Fruit fly (Drosophila melanogaster) whole organism, prepupa: Measurements from ENCODE around the gene GV1.

ENCODE experiments used
- Blimp-1 ChIP-seq: fragments of 200-800 bp; sonication (Bioruptor generic); optimal IDR thresholded peaks from 3 replicates; lab custom pipeline; 2017; ENCODE audit warnings: missing biosample characterization, missing genetic modification characterization, mild to moderate bottlenecking, moderate library complexity, missing genetic modification reagents
- CG10631 ChIP-seq: fragments of 200-800 bp; sonication (Bioruptor generic); optimal IDR thresholded peaks from 2 replicates; lab custom pipeline; 2016; ENCODE audit warnings: missing biosample characterization, missing genetic modification characterization
- CG1621 ChIP-seq: fragments of 200-800 bp; sonication (Bioruptor generic); optimal IDR thresholded peaks from 3 replicates; lab custom pipeline; 2018; ENCODE audit warnings: missing biosample characterization, mild to moderate bottlenecking, missing genetic modification characterization
- CG16779 ChIP-seq: fragments of 200-800 bp; sonication (Bioruptor generic); optimal IDR thresholded peaks from 3 replicates; lab custom pipeline; 2017; ENCODE audit warnings: missing biosample characterization, mild to moderate bottlenecking, missing genetic modification characterization
- CG3032 ChIP-seq: fragments of 200-800 bp; optimal IDR thresholded peaks from 2 replicates; lab custom pipeline; 2019; ENCODE audit warnings: missing biosample characterization, mild to moderate bottlenecking, missing genetic modification characterization, moderate library complexity
- CG4318 ChIP-seq: fragments of 200-800 bp; sonication (Bioruptor generic); optimal IDR thresholded peaks from 3 replicates; lab custom pipeline; 2017; ENCODE audit warnings: missing biosample characterization, mild to moderate bottlenecking, missing genetic modification characterization
- CG6276 ChIP-seq: fragments of 200-800 bp; sonication (Bioruptor generic); optimal IDR thresholded peaks from 2 replicates; lab custom pipeline; 2017; ENCODE audit warnings: missing biosample characterization, mild to moderate bottlenecking, missing genetic modification characterization
- CG6808 ChIP-seq: fragments of 200-800 bp; sonication (Bioruptor generic); optimal IDR thresholded peaks from 3 replicates; lab custom pipeline; 2017; ENCODE audit warnings: missing biosample characterization, missing genetic modification characterization, mild to moderate bottlenecking, moderate library complexity, missing genetic modification reagents
- CG6854 ChIP-seq: fragments of 200-800 bp; sonication (Bioruptor generic); optimal IDR thresholded peaks from 2 replicates; lab custom pipeline; 2017; ENCODE audit warnings: missing biosample characterization, mild to moderate bottlenecking, missing genetic modification characterization
- CG7368 ChIP-seq: fragments of 200-800 bp; sonication (Bioruptor generic); optimal IDR thresholded peaks from 3 replicates; lab custom pipeline; 2016; ENCODE audit warnings: missing biosample characterization, missing genetic modification characterization
- CG8119 ChIP-seq: fragments of 200-800 bp; sonication (Bioruptor generic); IDR thresholded peaks from 3 replicates; pipeline ENCODE4 v1.3.6; 2022; ENCODE audit warnings: missing biosample characterization, missing genetic modification characterization
- CG8319 ChIP-seq: fragments of 200-800 bp; sonication (Bioruptor generic); optimal IDR thresholded peaks from 3 replicates; lab custom pipeline; 2016; ENCODE audit warnings: missing biosample characterization, missing genetic modification characterization
- CG8632 ChIP-seq: fragments of 200-800 bp; sonication (Bioruptor generic); optimal IDR thresholded peaks from 3 replicates; lab custom pipeline; 2016; ENCODE audit warnings: missing biosample characterization, missing genetic modification characterization
- CG9139 ChIP-seq: fragments of 200-800 bp; sonication (Bioruptor generic); optimal IDR thresholded peaks from 3 replicates; lab custom pipeline; 2017; ENCODE audit warnings: missing biosample characterization, mild to moderate bottlenecking, missing genetic modification characterization
- Eip75B ChIP-seq: fragments of 200-800 bp; sonication (Bioruptor generic); optimal IDR thresholded peaks from 3 replicates; lab custom pipeline; 2016; ENCODE audit warnings: missing biosample characterization, missing genetic modification characterization
- Eip78C ChIP-seq: fragments of 200-800 bp; sonication (Bioruptor generic); peaks from one replicate; lab custom pipeline; 2016; ENCODE audit warnings: missing biosample characterization, missing genetic modification characterization
- Eip93F ChIP-seq: fragments of 200-800 bp; sonication (Bioruptor generic); optimal IDR thresholded peaks from 2 replicates; lab custom pipeline; 2016; ENCODE audit warnings: missing biosample characterization, mild to moderate bottlenecking, missing genetic modification characterization
- Ets21C ChIP-seq: fragments of 200-800 bp; sonication (Bioruptor generic); optimal IDR thresholded peaks from 3 replicates; lab custom pipeline; 2016; ENCODE audit warnings: missing biosample characterization, missing genetic modification characterization
- Ets96B ChIP-seq: fragments of 200-800 bp; optimal IDR thresholded peaks from 2 replicates; lab custom pipeline; 2019; ENCODE audit warnings: missing biosample characterization, mild to moderate bottlenecking, missing genetic modification characterization, moderate library complexity
- Gug ChIP-seq: fragments of 200-800 bp; sonication (Bioruptor generic); IDR thresholded peaks from 2 replicates; pipeline ENCODE4 v1.3.6; 2022; ENCODE audit warnings: missing biosample characterization, missing genetic modification characterization
- Hr38 ChIP-seq: sonication (Bioruptor generic); optimal IDR thresholded peaks from 2 replicates; lab custom pipeline; 2016; ENCODE audit warnings: missing biosample characterization, missing genetic modification characterization
- Lpt ChIP-seq: fragments of 200-800 bp; sonication (Bioruptor generic); optimal IDR thresholded peaks from 3 replicates; lab custom pipeline; 2016; ENCODE audit warnings: missing biosample characterization, missing genetic modification characterization
- Met ChIP-seq: fragments of 200-800 bp; sonication (Bioruptor generic); optimal IDR thresholded peaks from 3 replicates; lab custom pipeline; 2016; ENCODE audit warnings: missing biosample characterization, missing genetic modification characterization
- OdsH ChIP-seq: fragments of 200-800 bp; sonication (Bioruptor generic); optimal IDR thresholded peaks from 3 replicates; lab custom pipeline; 2016; ENCODE audit warnings: missing biosample characterization, missing genetic modification characterization
- Sox14 ChIP-seq: fragments of 200-800 bp; sonication (Bioruptor generic); optimal IDR thresholded peaks from 3 replicates; lab custom pipeline; 2016; ENCODE audit warnings: missing biosample characterization, missing genetic modification characterization
- Sox15 ChIP-seq: fragments of 200-800 bp; sonication (Bioruptor generic); optimal IDR thresholded peaks from 3 replicates; lab custom pipeline; 2016; ENCODE audit warnings: missing biosample characterization, missing genetic modification characterization
- achi ChIP-seq: fragments of 200-800 bp; sonication (Bioruptor generic); optimal IDR thresholded peaks from 3 replicates; lab custom pipeline; 2016; ENCODE audit warnings: missing biosample characterization, missing genetic modification characterization
- cyc ChIP-seq: fragments of 200-800 bp; sonication (Bioruptor generic); optimal IDR thresholded peaks from 3 replicates; lab custom pipeline; 2016; ENCODE audit warnings: missing biosample characterization, missing genetic modification characterization
- dac ChIP-seq: fragments of 200-800 bp; sonication (Bioruptor generic); optimal IDR thresholded peaks from 2 replicates; lab custom pipeline; 2017; ENCODE audit warnings: missing biosample characterization, mild to moderate bottlenecking, missing genetic modification characterization
- dsx ChIP-seq: fragments of 200-800 bp; optimal IDR thresholded peaks from 3 replicates; lab custom pipeline; 2019; ENCODE audit warnings: missing biosample characterization, mild to moderate bottlenecking, missing genetic modification characterization, moderate library complexity; ENCODE audit not compliant: poor library complexity, severe bottlenecking
- eg ChIP-seq: fragments of 200-800 bp; sonication (Bioruptor generic); IDR thresholded peaks from 3 replicates; pipeline ENCODE4 v1.3.6; 2022; ENCODE audit warnings: missing biosample characterization, missing genetic modification characterization
- esn ChIP-seq: fragments of 200-800 bp; sonication (Bioruptor generic); optimal IDR thresholded peaks from 2 replicates; lab custom pipeline; 2016; ENCODE audit warnings: missing biosample characterization, mild to moderate bottlenecking, missing genetic modification characterization, moderate library complexity
- fd85E ChIP-seq: fragments of 200-800 bp; sonication (Bioruptor generic); optimal IDR thresholded peaks from 3 replicates; lab custom pipeline; 2016; ENCODE audit warnings: missing biosample characterization, missing genetic modification characterization
- fkh ChIP-seq: fragments of 200-800 bp; sonication (Bioruptor generic); optimal IDR thresholded peaks from 3 replicates; lab custom pipeline; 2017; ENCODE audit warnings: missing biosample characterization, mild to moderate bottlenecking, missing genetic modification characterization, moderate library complexity
- lz ChIP-seq: fragments of 200-800 bp; sonication (Bioruptor generic); optimal IDR thresholded peaks from 3 replicates; lab custom pipeline; 2016; ENCODE audit warnings: missing biosample characterization, missing genetic modification characterization
- net ChIP-seq: fragments of 200-800 bp; sonication (Bioruptor generic); optimal IDR thresholded peaks from 3 replicates; lab custom pipeline; 2016; ENCODE audit warnings: missing biosample characterization, missing genetic modification characterization
- pdm3 ChIP-seq: fragments of 200-800 bp; sonication (Bioruptor generic); optimal IDR thresholded peaks from 3 replicates; lab custom pipeline; 2016; ENCODE audit warnings: missing biosample characterization, missing genetic modification characterization
- salr ChIP-seq, 2 experiments: fragments of 200-800 bp; sonication (Bioruptor generic); optimal IDR thresholded peaks; 3 replicates each; lab custom pipeline; 2016 to 2018; ENCODE audit warnings: missing biosample characterization in 2 of 2, missing genetic modification characterization in 2 of 2, mild to moderate bottlenecking in 1 of 2
- spab ChIP-seq: fragments of 200-800 bp; sonication (Bioruptor generic); optimal IDR thresholded peaks from 2 replicates; lab custom pipeline; 2017; ENCODE audit warnings: missing biosample characterization, mild to moderate bottlenecking, missing genetic modification characterization, missing genetic modification reagents
- svp ChIP-seq: fragments of 200-800 bp; sonication (Bioruptor generic); peaks from one replicate; lab custom pipeline; 2016; ENCODE audit warnings: missing biosample characterization, missing genetic modification characterization
- topi ChIP-seq: fragments of 200-800 bp; sonication (Bioruptor generic); optimal IDR thresholded peaks from 3 replicates; lab custom pipeline; 2016; ENCODE audit warnings: missing biosample characterization, missing genetic modification characterization
- vri ChIP-seq: fragments of 200-800 bp; sonication (Bioruptor generic); optimal IDR thresholded peaks from 3 replicates; lab custom pipeline; 2016; ENCODE audit warnings: missing biosample characterization, mild to moderate bottlenecking, missing genetic modification characterization

Gene GV1

dm6 chr3L:1794164-1794942 lies 16.0 kb upstream of the GV1 start (continued):
- TF ChIP-seq lz (GFP tag; lab: Kevin White, UChicago), result no peak
- 0 out of 3 replicates have a peak, but pooled peaks have one; percentile 23 for TF ChIP-seq eg (GFP tag; lab: Robert Waterston, UW)
- peak; percentile 33; the same call in 2 of the 3 replicates for TF ChIP-seq CG8119 (GFP tag; lab: Robert Waterston, UW)
- TF ChIP-seq CG8319 (GFP tag; lab: Kevin White, UChicago), result no peak
- peak; percentile 63 for TF ChIP-seq fkh (GFP tag; lab: Kevin White, UChicago)
- TF ChIP-seq OdsH (GFP tag; lab: Kevin White, UChicago), result no peak
- no peak for TF ChIP-seq fd85E (GFP tag; lab: Kevin White, UChicago)
- TF ChIP-seq svp (GFP tag; lab: Kevin White, UChicago), result peak; percentile 85
- no peak for TF ChIP-seq Met
- TF ChIP-seq Gug (GFP tag; lab: Robert Waterston, UW), result no peak
- TF ChIP-seq dac (GFP tag; lab: Kevin White, UChicago), result no peak
- no peak for TF ChIP-seq cyc
- TF ChIP-seq Lpt, result no peak
- no peak for TF ChIP-seq net
- no peak for TF ChIP-seq CG6808 (GFP tag; lab: Kevin White, UChicago)
- no peak for TF ChIP-seq CG4318 (GFP tag; lab: Kevin White, UChicago)
- no peak for TF ChIP-seq CG6276 (GFP tag; lab: Kevin White, UChicago)
- TF ChIP-seq CG6854 (GFP tag; lab: Kevin White, UChicago), result peak; percentile 15
- no peak for TF ChIP-seq Ets96B
- no peak for TF ChIP-seq CG1621 (tag; lab: Kevin White, UChicago)
- no peak for TF ChIP-seq Ets21C (GFP tag; lab: Kevin White, UChicago)
- no peak for TF ChIP-seq CG3032 (tag; lab: Kevin White, UChicago)
- TF ChIP-seq pdm3 (GFP tag; lab: Kevin White, UChicago), result no peak
- no peak for TF ChIP-seq spab (GFP tag; lab: Kevin White, UChicago)
- no peak for TF ChIP-seq CG7368 (GFP tag; lab: Kevin White, UChicago)
- TF ChIP-seq salr (GFP tag; optimal IDR thresholded peaks at IDR 0.05; lab: Kevin White, UChicago), result no peak
- peak; percentile 50 for TF ChIP-seq Blimp-1 (GFP tag; lab: Kevin White, UChicago)
- no peak for TF ChIP-seq CG8632 (GFP tag; lab: Kevin White, UChicago)
- TF ChIP-seq topi, result no peak
- TF ChIP-seq Eip78C (GFP tag; lab: Kevin White, UChicago), result no peak
- no peak for TF ChIP-seq Sox15
- no peak for TF ChIP-seq CG10631
- TF ChIP-seq Hr38 (GFP tag; lab: Kevin White, UChicago), result no peak
- no peak for TF ChIP-seq esn
- TF ChIP-seq vri (GFP tag; lab: Kevin White, UChicago), result peak; percentile 90
- no peak for TF ChIP-seq achi (GFP tag; lab: Kevin White, UChicago)
- no peak for TF ChIP-seq Sox14 (GFP tag; lab: Kevin White, UChicago)
- TF ChIP-seq CG9139 (GFP tag; lab: Kevin White, UChicago), result no peak
- TF ChIP-seq CG16779 (tag; lab: Kevin White, UChicago), result no peak
- TF ChIP-seq Eip93F (GFP tag; lab: Kevin White, UChicago), result no peak
- TF ChIP-seq Eip75B (GFP tag; lab: Kevin White, UChicago), result no peak
- TF ChIP-seq dsx (GFP tag; lab: Kevin White, UChicago), result peak; percentile 99
